Worm (Caenorhabditis elegans) whole organism, L4/young adult: ENCODE data around the gene ZK1010.5.
A peak's percentile ranks its signal among the peaks of the same experiment; 100 is the strongest.

Experiments used
- W03F9.2 ChIP-seq: fragments of 150-350 bp; optimal IDR thresholded peaks from 2 replicates; lab custom pipeline; 2014; ENCODE audit warnings: missing biosample characterization, missing genetic modification characterization
- dao-5 ChIP-seq: sonication (generic microtip); optimal IDR thresholded peaks from 2 replicates; lab custom pipeline; 2016; ENCODE audit warnings: missing genotype, missing genetic modification characterization, moderate library complexity, missing compliant biosample characterization
- him-1 ChIP-seq: sonication (generic microtip); optimal IDR thresholded peaks from 2 replicates; lab custom pipeline; 2016; ENCODE audit warnings: missing genotype, missing genetic modification reagents, missing genetic modification characterization, missing compliant biosample characterization

ZK1010.5 gene

ce11 chrIII:13004316-13004715 lies 17.0 kb upstream of the ZK1010.5 start:
- no peak for TF ChIP-seq W03F9.2 (tag; lab: Kevin White, UChicago)

- TF ChIP-seq W03F9.2 (tag; lab: Kevin White, UChicago) = no peak
- no peak for TF ChIP-seq him-1 (tag; lab: Kevin White, UChicago)
- TF ChIP-seq dao-5 (tag; lab: Kevin White, UChicago) = no peak
These were observed 14.8 kb upstream of the ZK1010.5 start, which contains the start of gene ZK1010.10 for ce11 chrIII:13002098-13002497. ZK1010.10 (plus strand) TSS chrIII:13002383.

ce11 chrIII:13000457-13000856 lies 13.1 kb upstream of the ZK1010.5 start, which contains the start of gene ZK1010.8:
ZK1010.8 (minus strand) TSS chrIII:13000670.
- TF ChIP-seq dao-5 (tag; lab: Kevin White, UChicago) = no peak
- TF ChIP-seq W03F9.2 (tag; lab: Kevin White, UChicago) = no peak
- no peak for TF ChIP-seq him-1 (tag; lab: Kevin White, UChicago)

ce11 chrIII:12998252-12998651 lies 10.9 kb upstream of the ZK1010.5 start:
- TF ChIP-seq him-1 (tag; lab: Kevin White, UChicago) = no peak
- TF ChIP-seq dao-5 (tag; lab: Kevin White, UChicago) = no peak
- TF ChIP-seq W03F9.2 (tag; lab: Kevin White, UChicago) = no peak

- TF ChIP-seq dao-5 (tag; lab: Kevin White, UChicago) = no peak
- no peak for TF ChIP-seq W03F9.2 (tag; lab: Kevin White, UChicago)
- TF ChIP-seq him-1 (tag; lab: Kevin White, UChicago) = no peak
These were observed 6.3 kb upstream of the ZK1010.5 start, which contains the start of gene col-97 for ce11 chrIII:12993607-12994006. col-97 (minus strand) TSS chrIII:12993707.

- no peak for TF ChIP-seq dao-5 (tag; lab: Kevin White, UChicago)
- TF ChIP-seq him-1 (tag; lab: Kevin White, UChicago) = no peak
- no peak for TF ChIP-seq W03F9.2 (tag; lab: Kevin White, UChicago)
These were observed 5.7 kb upstream of the ZK1010.5 start for ce11 chrIII:12993055-12993454.

ce11 chrIII:12990997-12991396 lies 3.7 kb upstream of the ZK1010.5 start, which contains the start of gene ZK1010.12:
ZK1010.12 (plus strand) TSS chrIII:12991297.
- no peak for TF ChIP-seq him-1 (tag; lab: Kevin White, UChicago)
- no peak for TF ChIP-seq dao-5 (tag; lab: Kevin White, UChicago)
- no peak for TF ChIP-seq W03F9.2 (tag; lab: Kevin White, UChicago)

ce11 chrIII:12980770-12981169 lies 6.5 kb downstream of the ZK1010.5 start, which contains the start of gene ZK1010.4:
ZK1010.4 (plus strand) TSS chrIII:12981070.
- TF ChIP-seq W03F9.2 (tag; lab: Kevin White, UChicago) (no peak), dao-5 (tag; lab: Kevin White, UChicago) (no peak), him-1 (tag; lab: Kevin White, UChicago) (no peak)

ce11 chrIII:12978473-12979174 lies 8.7 kb downstream of the ZK1010.5 start, which contains the start of the genes ubq-2 and frg-1:
ubq-2 (minus strand) TSS chrIII:12978523.
frg-1 (plus strand) TSS chrIII:12979162.
- TF ChIP-seq dao-5 (tag; lab: Kevin White, UChicago) = no peak
- TF ChIP-seq W03F9.2 (tag; lab: Kevin White, UChicago) = peak; percentile 78
- peak; percentile 59 for TF ChIP-seq him-1 (tag; lab: Kevin White, UChicago)

- no peak for TF ChIP-seq W03F9.2 (tag; lab: Kevin White, UChicago)
- TF ChIP-seq dao-5 (tag; lab: Kevin White, UChicago) = no peak
- TF ChIP-seq him-1 (tag; lab: Kevin White, UChicago) = no peak
These were observed 9.8 kb downstream of the ZK1010.5 start, which contains the start of gene ZK1010.2 for ce11 chrIII:12977559-12977958. ZK1010.2 (minus strand) TSS chrIII:12977862.

ce11 chrIII:12972398-12972797 lies 14.9 kb downstream of the ZK1010.5 start, which contains the start of gene bckd-1A:
bckd-1A (minus strand) TSS chrIII:12972498.
- TF ChIP-seq him-1 (tag; lab: Kevin White, UChicago) = no peak
- no peak for TF ChIP-seq W03F9.2 (tag; lab: Kevin White, UChicago)
- no peak for TF ChIP-seq dao-5 (tag; lab: Kevin White, UChicago)

ce11 chrIII:12971828-12972379 lies 15.4 kb downstream of the ZK1010.5 start:
- TF ChIP-seq dao-5 (tag; lab: Kevin White, UChicago) (no peak), W03F9.2 (tag; lab: Kevin White, UChicago) (peak; percentile 10), him-1 (tag; lab: Kevin White, UChicago) (no peak)

- TF ChIP-seq W03F9.2 (tag; lab: Kevin White, UChicago) (no peak), him-1 (tag; lab: Kevin White, UChicago) (no peak), dao-5 (tag; lab: Kevin White, UChicago) (no peak)
These were observed 19.0 kb downstream of the ZK1010.5 start for ce11 chrIII:12968330-12968729.
